Worm (Caenorhabditis elegans): ENCODE results near the gene M151.10.

M151.10 gene

DNA sequence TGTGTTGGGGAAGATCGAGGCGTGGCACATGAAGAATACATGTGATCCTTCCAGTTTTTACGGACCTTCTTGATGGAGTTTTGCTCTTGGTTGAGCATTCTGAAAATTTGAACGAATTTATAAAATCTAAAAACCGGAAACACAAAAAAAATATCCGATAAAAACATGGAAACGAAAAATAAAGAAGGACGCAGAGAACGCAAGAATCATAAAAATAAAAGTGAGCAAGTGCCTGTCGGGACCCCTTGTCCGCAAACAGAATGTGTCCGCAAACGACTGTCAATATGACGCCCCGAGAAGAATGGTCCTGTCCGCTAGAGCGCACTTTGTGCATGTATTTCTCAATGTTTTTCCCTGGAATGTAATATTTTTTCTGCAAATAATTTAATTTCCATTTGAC, 30.3 kb downstream of the M151.10 start, which contains the start of gene Y49F6A.5:
Gene Y49F6A.5, minus strand, starts transcription at position 101 of the 400 bp plus-strand sequence.
- TF ChIP-seq lin-1 (GFP tag; IDR thresholded peaks at IDR 0.05): no peak
- no peak for TF ChIP-seq nhr-102 (tag; optimal IDR thresholded peaks at IDR 0.05)
- TF ChIP-seq snpc-1.2 (GFP tag; IDR thresholded peaks at IDR 0.05): no peak
- no peak for TF ChIP-seq zip-11 (GFP tag; IDR thresholded peaks at IDR 0.05)
- no peak for TF ChIP-seq mxl-3 (GFP tag; optimal IDR thresholded peaks at IDR 0.05)
- no peak for TF ChIP-seq gei-8 (GFP tag; optimal IDR thresholded peaks at IDR 0.05)
- TF ChIP-seq Y48G9A.11 (GFP tag; IDR thresholded peaks at IDR 0.05): no peak
- no peak for TF ChIP-seq dpl-1 (GFP tag; optimal IDR thresholded peaks at IDR 0.05)

DNA sequence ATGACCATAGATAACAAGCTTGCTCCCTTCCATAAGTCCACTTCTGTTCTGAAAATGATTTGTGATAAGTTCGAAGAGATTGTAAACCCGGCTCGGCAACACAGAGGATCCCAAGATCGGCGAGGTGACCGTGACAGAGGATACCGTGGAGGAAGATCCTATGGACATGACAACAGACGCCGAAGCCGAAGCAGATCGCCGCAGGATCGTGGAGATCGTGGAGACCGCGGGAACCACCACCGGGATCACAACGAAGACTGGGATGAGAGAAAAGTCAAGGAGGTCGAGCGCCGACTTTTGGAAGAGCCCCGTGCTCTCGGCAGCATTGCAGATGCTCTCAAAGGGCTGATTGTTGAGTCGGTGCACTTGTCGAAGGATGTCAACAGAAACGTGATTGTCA, 35.5 kb downstream of the M151.10 start:
- TF ChIP-seq set-16 (GFP tag; IDR thresholded peaks at IDR 0.05): peak; percentile 76
- no peak for TF ChIP-seq ceh-82 (tag; optimal IDR thresholded peaks at IDR 0.05)

DNA sequence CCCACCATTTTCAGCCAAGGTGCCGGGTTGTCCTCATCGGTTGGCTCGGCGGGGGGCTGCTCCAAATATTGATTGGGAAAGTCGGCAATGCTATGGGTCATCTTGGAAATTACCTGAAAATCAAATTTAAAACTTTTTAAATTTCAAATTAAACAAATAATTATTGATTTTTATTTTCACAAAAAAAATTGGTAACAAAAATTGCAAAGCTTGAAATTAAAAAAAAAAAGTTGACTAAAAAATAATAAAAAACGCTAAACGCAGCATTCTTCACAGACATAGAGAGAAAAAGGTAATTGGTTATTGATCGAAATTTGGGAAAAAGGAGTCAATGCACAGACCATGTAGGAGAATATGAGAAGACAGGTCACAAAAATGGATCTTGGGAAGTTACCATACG, 41.4 kb downstream of the M151.10 start, which contains the start of gene Y49F6A.11:
Gene Y49F6A.11, minus strand, starts transcription at position 101 of the 400 bp plus-strand sequence.
- TF ChIP-seq madf-9 (GFP tag; conservative IDR thresholded peaks at IDR 0.05): no peak
- no peak for TF ChIP-seq ceh-32 (tag; optimal IDR thresholded peaks at IDR 0.05; ENCODE audit: poor library complexity)
- no peak for TF ChIP-seq nhr-42 (GFP tag; IDR thresholded peaks at IDR 0.05)
- TF ChIP-seq ceh-44 (GFP tag; IDR thresholded peaks at IDR 0.05): no peak
- TF ChIP-seq Y48G9A.11 (GFP tag; IDR thresholded peaks at IDR 0.05): no peak
- TF ChIP-seq ceh-82 (tag; optimal IDR thresholded peaks at IDR 0.05): no peak
- TF ChIP-seq F49E8.2 (tag; optimal IDR thresholded peaks at IDR 0.05; ENCODE audit: borderline replicate concordance): no peak
- TF ChIP-seq unc-130 (GFP tag; optimal IDR thresholded peaks at IDR 0.05): no peak
- no peak for TF ChIP-seq ceh-20 (GFP tag; IDR thresholded peaks at IDR 0.05)
- no peak for TF ChIP-seq R02D3.7 (tag; optimal IDR thresholded peaks at IDR 0.05)
- no peak for TF ChIP-seq daf-12 (tag; optimal IDR thresholded peaks at IDR 0.05)
- no peak for TF ChIP-seq madf-5 (GFP tag; IDR thresholded peaks at IDR 0.05)
- TF ChIP-seq lin-13 (GFP tag; optimal IDR thresholded peaks at IDR 0.05): no peak
- no peak for TF ChIP-seq zip-11 (GFP tag; IDR thresholded peaks at IDR 0.05)
- no peak for TF ChIP-seq ZK546.5 (tag; optimal IDR thresholded peaks at IDR 0.05)
- no peak for TF ChIP-seq skn-1 (tag; optimal IDR thresholded peaks at IDR 0.05)
- TF ChIP-seq ceh-28 (tag; optimal IDR thresholded peaks at IDR 0.05): no peak

DNA sequence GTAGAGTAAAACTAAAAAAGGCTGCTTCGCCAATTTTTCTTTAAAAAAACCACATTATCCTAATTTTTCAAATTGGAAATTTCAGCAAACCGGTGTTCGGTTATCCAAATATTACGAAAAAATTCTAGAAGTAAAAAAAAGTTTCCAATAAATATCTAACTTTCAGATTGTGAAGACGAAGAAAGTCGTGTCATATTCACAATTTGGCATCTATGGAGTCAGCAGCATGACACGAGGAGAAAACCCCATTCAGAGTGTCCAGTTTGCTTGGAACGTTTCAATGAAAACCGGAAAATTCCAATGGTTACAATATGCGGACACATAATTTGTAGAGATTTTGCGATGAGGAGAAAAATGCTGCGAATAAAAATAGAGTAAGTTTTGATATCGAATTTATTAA, 44.8 kb downstream of the M151.10 start, which contains the start of gene Y49F6A.12:
Gene Y49F6A.12, plus strand, starts transcription at position 301 of the 400 bp plus-strand sequence.
- no peak for TF ChIP-seq ceh-28 (tag; optimal IDR thresholded peaks at IDR 0.05)
- TF ChIP-seq dpl-1 (GFP tag; optimal IDR thresholded peaks at IDR 0.05): no peak
- no peak for TF ChIP-seq madf-5 (GFP tag; IDR thresholded peaks at IDR 0.05)
- no peak for TF ChIP-seq tag-97 (GFP tag; IDR thresholded peaks at IDR 0.05)
- no peak for TF ChIP-seq arid-1 (GFP tag; conservative IDR thresholded peaks at IDR 0.05)
- no peak for TF ChIP-seq ztf-7 (tag; optimal IDR thresholded peaks at IDR 0.05)
- no peak for TF ChIP-seq cey-2 (tag; optimal IDR thresholded peaks at IDR 0.05; ENCODE audit: borderline replicate concordance, insufficient read depth)
- TF ChIP-seq aly-2 (tag; optimal IDR thresholded peaks at IDR 0.05): no peak
- TF ChIP-seq nhr-11 (tag; optimal IDR thresholded peaks at IDR 0.05): no peak
- TF ChIP-seq set-16 (GFP tag; IDR thresholded peaks at IDR 0.05): no peak
- no peak for TF ChIP-seq daf-19 (GFP tag; conservative IDR thresholded peaks at IDR 0.05)
- TF ChIP-seq rbr-2 (tag; optimal IDR thresholded peaks at IDR 0.05): no peak
- TF ChIP-seq vab-7 (GFP tag; IDR thresholded peaks at IDR 0.05): no peak
- TF ChIP-seq daf-16 (GFP tag; optimal IDR thresholded peaks at IDR 0.05): no peak
- TF ChIP-seq daf-16 (tag; optimal IDR thresholded peaks at IDR 0.05): no peak
- no peak for TF ChIP-seq ctbp-1 (GFP tag; IDR thresholded peaks at IDR 0.05)
- no peak for TF ChIP-seq snpc-1.2 (GFP tag; IDR thresholded peaks at IDR 0.05)
- TF ChIP-seq pqm-1 (tag; optimal IDR thresholded peaks at IDR 0.05): no peak
- TF ChIP-seq ceh-62 (tag; optimal IDR thresholded peaks at IDR 0.05): no peak
- no peak for TF ChIP-seq nhr-25 (tag; optimal IDR thresholded peaks at IDR 0.05; ENCODE audit: borderline replicate concordance, insufficient read depth)
- no peak for TF ChIP-seq duxl-1 (tag; optimal IDR thresholded peaks at IDR 0.05; ENCODE audit: poor library complexity)

All from whole organism, L4 larva.